Worm (Caenorhabditis elegans) whole organism, young adult: ENCODE results near the gene acc-1.

Experiments
- B0019.2 ChIP-seq: fragments of 200-800 bp; sonication (Bioruptor generic); conservative IDR thresholded peaks from 2 replicates; pipeline ENCODE4 v1.3.6; 2022; ENCODE audit warnings: missing genetic modification reagents, missing genetic modification characterization, missing compliant biosample characterization
- F10E7.11 ChIP-seq: sonication (generic microtip); optimal IDR thresholded peaks from 2 replicates; lab custom pipeline; 2017; ENCODE audit warnings: mild to moderate bottlenecking, missing genetic modification characterization, moderate library complexity, missing compliant biosample characterization
- F22D6.2 ChIP-seq: sonication (generic microtip); optimal IDR thresholded peaks from 2 replicates; lab custom pipeline; 2016; ENCODE audit warnings: mild to moderate bottlenecking, missing genetic modification characterization, missing compliant biosample characterization
- F37B4.10 ChIP-seq: fragments of 200-800 bp; sonication (Bioruptor generic); IDR thresholded peaks from 2 replicates; pipeline ENCODE4 v1.3.6; 2022; ENCODE audit warnings: missing genetic modification characterization, missing compliant biosample characterization
- F52B5.7 ChIP-seq: sonication (generic microtip); optimal IDR thresholded peaks from 2 replicates; lab custom pipeline; 2016; ENCODE audit warnings: mild to moderate bottlenecking, missing genetic modification characterization, missing compliant biosample characterization
- F55B11.4 ChIP-seq: sonication (generic microtip); optimal IDR thresholded peaks from 2 replicates; lab custom pipeline; 2016; ENCODE audit warnings: missing compliant biosample characterization, missing genetic modification characterization, borderline replicate concordance; ENCODE audit not compliant: insufficient read depth
- K12H6.12 ChIP-seq: fragments of 200-800 bp; sonication (Bioruptor generic); optimal IDR thresholded peaks from 2 replicates; lab custom pipeline; 2018; ENCODE audit warnings: mild to moderate bottlenecking, missing genetic modification characterization, missing compliant biosample characterization
- Y56A3A.18 ChIP-seq: fragments of 200-800 bp; sonication (Bioruptor generic); IDR thresholded peaks from 2 replicates; pipeline ENCODE4 v1.3.6; 2022; ENCODE audit warnings: missing genetic modification reagents, missing genetic modification characterization, missing compliant biosample characterization
- Y79H2A.3 ChIP-seq: fragments of 200-800 bp; sonication (Bioruptor generic); conservative IDR thresholded peaks from 2 replicates; pipeline ENCODE4 v1.3.6; 2022; ENCODE audit warnings: missing genetic modification reagents, missing genetic modification characterization, missing compliant biosample characterization
- ZK185.1 ChIP-seq: sonication (generic microtip); optimal IDR thresholded peaks from 2 replicates; lab custom pipeline; 2016; ENCODE audit warnings: mild to moderate bottlenecking, missing genetic modification characterization, missing compliant biosample characterization; ENCODE audit not compliant: poor library complexity, severe bottlenecking
- aptf-3 ChIP-seq: fragments of 200-800 bp; sonication (Bioruptor generic); IDR thresholded peaks from 2 replicates; pipeline ENCODE4 v1.3.6; 2022; ENCODE audit warnings: missing genetic modification characterization, missing compliant biosample characterization
- attf-3 ChIP-seq: fragments of 200-800 bp; sonication (Bioruptor generic); conservative IDR thresholded peaks from 2 replicates; pipeline ENCODE4 v1.3.6; 2022; ENCODE audit warnings: missing genetic modification reagents, missing genetic modification characterization, missing compliant biosample characterization
- cebp-2 ChIP-seq: fragments of 200-800 bp; sonication (Bioruptor generic); IDR thresholded peaks from 2 replicates; pipeline ENCODE4 v1.3.6; 2022; ENCODE audit warnings: missing genetic modification characterization, missing compliant biosample characterization
- ceh-100 ChIP-seq: fragments of 200-800 bp; sonication (Bioruptor generic); IDR thresholded peaks from 2 replicates; pipeline ENCODE4 v1.3.6; 2022; ENCODE audit warnings: missing genetic modification reagents, missing genetic modification characterization, missing compliant biosample characterization
- ceh-27 ChIP-seq: fragments of 200-800 bp; sonication (Bioruptor generic); optimal IDR thresholded peaks from 2 replicates; lab custom pipeline; 2018; ENCODE audit warnings: mild to moderate bottlenecking, missing genetic modification characterization, moderate library complexity, missing compliant biosample characterization
- ceh-40 ChIP-seq: fragments of 200-800 bp; sonication (Bioruptor generic); IDR thresholded peaks from 2 replicates; pipeline ENCODE4 v1.3.6; 2022; ENCODE audit warnings: missing genetic modification characterization, missing compliant biosample characterization
- ceh-79 ChIP-seq: sonication (generic microtip); optimal IDR thresholded peaks from 2 replicates; lab custom pipeline; 2017; ENCODE audit warnings: mild to moderate bottlenecking, missing genetic modification characterization, missing compliant biosample characterization
- die-1 ChIP-seq: sonication (generic microtip); optimal IDR thresholded peaks from 2 replicates; lab custom pipeline; 2016; ENCODE audit warnings: missing genotype, mild to moderate bottlenecking, missing genetic modification characterization, missing compliant biosample characterization
- dox-1 ChIP-seq: fragments of 200-800 bp; sonication (Bioruptor generic); IDR thresholded peaks from 2 replicates; pipeline ENCODE4 v1.3.6; 2022; ENCODE audit warnings: missing genetic modification reagents, missing genetic modification characterization, missing compliant biosample characterization
- egl-44 ChIP-seq: fragments of 200-800 bp; sonication (Bioruptor generic); IDR thresholded peaks from 2 replicates; pipeline ENCODE4 v1.3.6; 2022; ENCODE audit warnings: missing genetic modification reagents, missing genetic modification characterization, missing compliant biosample characterization
- ekl-4 ChIP-seq: fragments of 200-800 bp; sonication (Bioruptor generic); IDR thresholded peaks from 2 replicates; pipeline ENCODE4 v1.3.6; 2022; ENCODE audit warnings: missing genetic modification reagents, missing genetic modification characterization, missing compliant biosample characterization
- fkh-3 ChIP-seq: sonication (generic microtip); optimal IDR thresholded peaks from 2 replicates; lab custom pipeline; 2016; ENCODE audit warnings: mild to moderate bottlenecking, missing genetic modification characterization, missing compliant biosample characterization
- gei-17 ChIP-seq: fragments of 200-800 bp; sonication (Bioruptor generic); optimal IDR thresholded peaks from 2 replicates; lab custom pipeline; 2018; ENCODE audit warnings: mild to moderate bottlenecking, missing genetic modification characterization, missing compliant biosample characterization
- hlh-12 ChIP-seq: sonication (generic microtip); optimal IDR thresholded peaks from 2 replicates; lab custom pipeline; 2016; ENCODE audit warnings: missing genetic modification characterization, missing compliant biosample characterization
- hrde-1 ChIP-seq: sonication (generic microtip); optimal IDR thresholded peaks from 2 replicates; lab custom pipeline; 2016; ENCODE audit warnings: missing genetic modification characterization, mild to moderate bottlenecking, missing compliant biosample characterization, moderate library complexity, missing genotype, missing genetic modification reagents, borderline replicate concordance
- let-526 ChIP-seq: fragments of 200-800 bp; sonication (Bioruptor generic); IDR thresholded peaks from 2 replicates; pipeline ENCODE4 v1.3.6; 2022; ENCODE audit warnings: missing genetic modification reagents, missing genetic modification characterization, missing compliant biosample characterization
- madf-10 ChIP-seq: sonication (generic microtip); optimal IDR thresholded peaks from 2 replicates; lab custom pipeline; 2016; ENCODE audit warnings: mild to moderate bottlenecking, missing genetic modification characterization, missing compliant biosample characterization
- mcd-1 ChIP-seq: fragments of 200-800 bp; sonication (Bioruptor generic); IDR thresholded peaks from 2 replicates; pipeline ENCODE4 v1.3.6; 2022; ENCODE audit warnings: missing genetic modification reagents, missing genetic modification characterization, missing compliant biosample characterization
- mel-28 ChIP-seq: sonication (generic microtip); optimal IDR thresholded peaks from 2 replicates; lab custom pipeline; 2016; ENCODE audit warnings: borderline replicate concordance, mild to moderate bottlenecking, missing genetic modification characterization, missing compliant biosample characterization
- pbrm-1 ChIP-seq: fragments of 200-800 bp; sonication (Bioruptor generic); IDR thresholded peaks from 2 replicates; pipeline ENCODE4 v1.3.6; 2022; ENCODE audit warnings: missing genetic modification reagents, missing genetic modification characterization, missing compliant biosample characterization
- repo-1 ChIP-seq: sonication (generic microtip); optimal IDR thresholded peaks from 2 replicates; lab custom pipeline; 2017; ENCODE audit warnings: mild to moderate bottlenecking, missing genetic modification characterization, missing compliant biosample characterization
- rpc-1 ChIP-seq, 2 experiments: fragments of 150-350 bp in 1 of 2; sonication (generic microtip) in 1 of 2; optimal IDR thresholded peaks; 2 replicates each; lab custom pipeline; 2014 to 2018; ENCODE audit warnings: missing biosample characterization in 1 of 2, missing genetic modification characterization in 1 of 2, missing genetic modification reagents in 1 of 2, missing genotype in 1 of 2
- sea-2 ChIP-seq: fragments of 200-800 bp; sonication (Bioruptor generic); IDR thresholded peaks from 2 replicates; pipeline ENCODE4 v1.3.6; 2022; ENCODE audit warnings: missing genetic modification characterization, missing compliant biosample characterization
- snpc-3.4 ChIP-seq: sonication (generic microtip); optimal IDR thresholded peaks from 2 replicates; lab custom pipeline; 2017; ENCODE audit warnings: missing genetic modification characterization, mild to moderate bottlenecking, missing compliant biosample characterization, antibody characterized with exemption, moderate library complexity, missing genotype, missing genetic modification reagents
- tlf-1 ChIP-seq: fragments of 200-800 bp; sonication (Bioruptor generic); optimal IDR thresholded peaks from 2 replicates; lab custom pipeline; 2018; ENCODE audit warnings: mild to moderate bottlenecking, missing genetic modification characterization, missing compliant biosample characterization
- unc-130 ChIP-seq: sonication (generic microtip); optimal IDR thresholded peaks from 2 replicates; lab custom pipeline; 2016; ENCODE audit warnings: missing genetic modification reagents, missing genetic modification characterization, missing compliant biosample characterization
- unc-62 ChIP-seq: fragments of 150-350 bp; optimal IDR thresholded peaks from 2 replicates; lab custom pipeline; 2014; ENCODE audit warnings: missing biosample characterization, missing genetic modification reagents, missing genetic modification characterization
- ztf-18 ChIP-seq: sonication (generic microtip); optimal IDR thresholded peaks from 2 replicates; lab custom pipeline; 2016; ENCODE audit warnings: missing genotype, mild to moderate bottlenecking, missing genetic modification characterization, missing compliant biosample characterization
- ztf-22 ChIP-seq: fragments of 200-800 bp; sonication (Bioruptor generic); optimal IDR thresholded peaks from 2 replicates; lab custom pipeline; 2018; ENCODE audit warnings: mild to moderate bottlenecking, missing genetic modification characterization, moderate library complexity, missing compliant biosample characterization

The acc-1 gene

ce11 chrIV:9622272-9622671, 35.6 kb upstream of the acc-1 start, which contains the start of gene W09C2.7:
W09C2.7 (minus strand) TSS chrIV:9622372.
- TF ChIP-seq madf-10 (tag; lab: Kevin White, UChicago) (no peak), F55B11.4 (no peak), ceh-79 (tag; lab: Kevin White, UChicago) (no peak), ceh-27 (no peak), F22D6.2 (tag; lab: Kevin White, UChicago) (no peak), ZK185.1 (tag; lab: Kevin White, UChicago) (no peak), hrde-1 (no peak), let-526 (GFP tag; lab: Robert Waterston, UW) (no peak), attf-3 (GFP tag; lab: Robert Waterston, UW) (no peak)
- TF ChIP-seq, all 124 proteins: peak for 0

ce11 chrIV:9623269-9623668, 34.6 kb upstream of the acc-1 start, which contains the start of gene W09C2.9:
W09C2.9 (minus strand) TSS chrIV:9623369.
- TF ChIP-seq mel-28 (tag; lab: Kevin White, UChicago) (no peak), F10E7.11 (tag; lab: Kevin White, UChicago) (no peak), ekl-4 (GFP tag; lab: Robert Waterston, UW) (no peak), hlh-12 (tag; lab: Kevin White, UChicago) (no peak), gei-17 (GFP tag; lab: Kevin White, UChicago) (no peak), F37B4.10 (GFP tag; lab: Robert Waterston, UW) (no peak), ztf-18 (tag; lab: Kevin White, UChicago) (no peak), aptf-3 (GFP tag; lab: Robert Waterston, UW) (no peak), unc-62 (GFP tag; lab: Kevin White, UChicago) (no peak), egl-44 (GFP tag; lab: Robert Waterston, UW) (no peak), hrde-1 (no peak), fkh-3 (tag; lab: Kevin White, UChicago) (no peak)

DNA sequence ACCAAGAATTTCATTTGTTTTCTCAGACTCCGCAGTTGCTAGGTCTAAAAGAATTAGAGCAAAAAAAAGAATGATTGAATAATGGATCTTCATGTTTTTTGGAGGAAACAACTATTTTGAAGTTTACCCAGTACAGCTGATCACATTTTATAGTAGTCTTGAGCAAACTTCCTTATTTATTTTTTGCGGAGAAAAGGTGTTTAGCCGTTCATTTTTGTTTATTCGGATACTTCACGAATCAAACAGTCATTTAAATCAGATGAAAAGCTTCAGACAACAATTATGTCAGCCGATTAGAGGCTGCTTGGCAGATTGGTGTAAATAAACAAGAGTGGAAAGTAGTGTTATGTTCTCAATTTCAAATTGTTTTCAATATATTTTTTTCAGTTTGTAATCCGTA, 33.6 kb upstream of the acc-1 start, which contains the start of gene W09C2.8:
Gene W09C2.8 (minus strand): TSS at position 101 of the 400 bp plus-strand sequence.
- no peak for TF ChIP-seq ceh-79 (tag; lab: Kevin White, UChicago)
- TF ChIP-seq unc-62 (GFP tag; lab: Kevin White, UChicago): no peak
- TF ChIP-seq F52B5.7 (tag; lab: Kevin White, UChicago): no peak
- TF ChIP-seq B0019.2: no peak
- no peak for TF ChIP-seq pbrm-1 (GFP tag; lab: Robert Waterston, UW)
- TF ChIP-seq rpc-1 (optimal IDR thresholded peaks at IDR 0.05; lab: Kevin White, UChicago): no peak
- no peak for TF ChIP-seq rpc-1 (tag; optimal IDR thresholded peaks at IDR 0.05; lab: Kevin White, UChicago)
- no peak for TF ChIP-seq mcd-1 (GFP tag; lab: Robert Waterston, UW)
- no peak for TF ChIP-seq sea-2 (GFP tag; lab: Robert Waterston, UW)
- no peak for TF ChIP-seq die-1 (tag; lab: Kevin White, UChicago)
- TF ChIP-seq Y79H2A.3: no peak
- TF ChIP-seq K12H6.12 (tag; lab: Kevin White, UChicago): no peak
- no peak for TF ChIP-seq ceh-100 (GFP tag; lab: Robert Waterston, UW)
- no peak for TF ChIP-seq F37B4.10 (GFP tag; lab: Robert Waterston, UW)
- TF ChIP-seq ceh-40 (GFP tag; lab: Robert Waterston, UW): no peak

ce11 chrIV:9624977-9625376, 32.9 kb upstream of the acc-1 start, which contains the start of gene W09C2.10:
W09C2.10 (minus strand) TSS chrIV:9625077.
- TF ChIP-seq Y56A3A.18 (GFP tag; lab: Robert Waterston, UW): no peak
- TF ChIP-seq repo-1 (tag; lab: Kevin White, UChicago): no peak
- TF ChIP-seq ztf-22 (GFP tag; lab: Kevin White, UChicago): no peak
- no peak for TF ChIP-seq K12H6.12 (tag; lab: Kevin White, UChicago)
- TF ChIP-seq tlf-1 (GFP tag; lab: Kevin White, UChicago): no peak
- no peak for TF ChIP-seq snpc-3.4
- no peak for TF ChIP-seq unc-130 (GFP tag; lab: Kevin White, UChicago)
- TF ChIP-seq dox-1: no peak
- TF ChIP-seq cebp-2: no peak
